Worm (Caenorhabditis elegans) whole organism, L1 larva: ENCODE results near the gene ZC239.13.
A peak's percentile ranks its signal among the peaks of the same experiment; 100 is the strongest.

ENCODE experiments used
- C04F5.9 ChIP-seq: sonication (generic microtip); optimal IDR thresholded peaks from 2 replicates; lab custom pipeline; 2016; ENCODE audit warnings: missing genetic modification characterization, missing compliant biosample characterization
- C34B4.2 ChIP-seq: sonication (generic microtip); optimal IDR thresholded peaks from 2 replicates; lab custom pipeline; 2017; ENCODE audit warnings: mild to moderate bottlenecking, missing genetic modification characterization, missing compliant biosample characterization
- alr-1 ChIP-seq: fragments of 200-800 bp; sonication (Bioruptor generic); optimal IDR thresholded peaks from 2 replicates; lab custom pipeline; 2018; ENCODE audit warnings: borderline replicate concordance, mild to moderate bottlenecking, missing genetic modification characterization, missing compliant biosample characterization
- aly-2 ChIP-seq: fragments of 150-350 bp; optimal IDR thresholded peaks from 2 replicates; lab custom pipeline; 2014; ENCODE audit warnings: missing biosample characterization, missing genetic modification characterization
- ama-1 ChIP-seq: fragments of 150-350 bp; optimal IDR thresholded peaks from 2 replicates; lab custom pipeline; 2014
- blmp-1 ChIP-seq: fragments of 150-350 bp; optimal IDR thresholded peaks from 2 replicates; lab custom pipeline; 2014; ENCODE audit warnings: missing biosample characterization, missing genetic modification characterization
- ceh-63 ChIP-seq: fragments of 200-800 bp; sonication (Bioruptor generic); optimal IDR thresholded peaks from 2 replicates; lab custom pipeline; 2018; ENCODE audit warnings: mild to moderate bottlenecking, missing genetic modification characterization, missing compliant biosample characterization
- ceh-88 ChIP-seq: fragments of 200-800 bp; sonication (Bioruptor generic); IDR thresholded peaks from 2 replicates; pipeline ENCODE4 v1.3.6; 2022; ENCODE audit warnings: missing genetic modification characterization, missing compliant biosample characterization
- ceh-90 ChIP-seq: sonication (generic microtip); optimal IDR thresholded peaks from 2 replicates; lab custom pipeline; 2016; ENCODE audit warnings: missing genetic modification characterization, missing compliant biosample characterization
- ces-1 ChIP-seq: fragments of 150-350 bp; optimal IDR thresholded peaks from 2 replicates; lab custom pipeline; 2014; ENCODE audit warnings: missing biosample characterization, missing genetic modification reagents, missing genetic modification characterization
- dsc-1 ChIP-seq: sonication (generic microtip); optimal IDR thresholded peaks from 2 replicates; lab custom pipeline; 2016; ENCODE audit warnings: mild to moderate bottlenecking, missing genetic modification characterization, missing compliant biosample characterization
- efl-1 ChIP-seq, 4 experiments: fragments of 150-350 bp; optimal IDR thresholded peaks in 3 of 4; peaks in 1 of 4; 1 replicate in 1 of 4; 2 replicates in 3 of 4; lab custom pipeline; 2014; ENCODE audit warnings: missing biosample characterization in 2 of 4, missing genetic modification characterization in 2 of 4, missing genetic modification reagents in 2 of 4
- efl-3 ChIP-seq: fragments of 200-800 bp; sonication (Bioruptor generic); optimal IDR thresholded peaks from 2 replicates; lab custom pipeline; 2018; ENCODE audit warnings: mild to moderate bottlenecking, missing genetic modification characterization, missing compliant biosample characterization
- egl-13 ChIP-seq: sonication (generic microtip); optimal IDR thresholded peaks from 2 replicates; lab custom pipeline; 2016; ENCODE audit warnings: missing genotype, missing genetic modification reagents, missing genetic modification characterization, missing compliant biosample characterization
- elt-2 ChIP-seq: sonication (generic microtip); optimal IDR thresholded peaks from 2 replicates; lab custom pipeline; 2016; ENCODE audit warnings: missing genetic modification characterization, mild to moderate bottlenecking, inconsistent platforms, missing compliant biosample characterization, missing genetic modification reagents
- elt-3 ChIP-seq, 6 experiments: fragments of 150-350 bp in 1 of 6; sonication (generic microtip); optimal IDR thresholded peaks; 2 replicates each; lab custom pipeline; 2017 to 2018; ENCODE audit warnings: missing biosample characterization in 6 of 6, missing genetic modification characterization in 6 of 6, inconsistent platforms in 1 of 6
- ets-5 ChIP-seq: fragments of 200-800 bp; sonication (Bioruptor generic); IDR thresholded peaks from 2 replicates; pipeline ENCODE4 v1.3.6; 2022; ENCODE audit warnings: missing genetic modification characterization, missing compliant biosample characterization
- fkh-8 ChIP-seq: sonication (generic microtip); optimal IDR thresholded peaks from 2 replicates; lab custom pipeline; 2016; ENCODE audit warnings: mild to moderate bottlenecking, missing genetic modification characterization, missing compliant biosample characterization
- hlh-17 ChIP-seq: fragments of 200-800 bp; sonication (Bioruptor generic); optimal IDR thresholded peaks from 2 replicates; lab custom pipeline; 2018; ENCODE audit warnings: missing genetic modification characterization, mild to moderate bottlenecking, missing compliant biosample characterization, moderate library complexity, borderline replicate concordance
- hlh-4 ChIP-seq: sonication (generic microtip); optimal IDR thresholded peaks from 2 replicates; lab custom pipeline; 2016; ENCODE audit warnings: mild to moderate bottlenecking, missing genetic modification characterization, missing compliant biosample characterization
- hpl-2 ChIP-seq: fragments of 150-350 bp; optimal IDR thresholded peaks from 2 replicates; lab custom pipeline; 2014; ENCODE audit warnings: missing biosample characterization, missing genetic modification reagents, missing genetic modification characterization
- isw-1 ChIP-seq: fragments of 200-800 bp; sonication (Bioruptor generic); IDR thresholded peaks from 2 replicates; pipeline ENCODE4 v1.3.6; 2022; ENCODE audit warnings: missing genetic modification characterization, missing compliant biosample characterization
- jun-1 ChIP-seq: fragments of 150-350 bp; optimal IDR thresholded peaks from 2 replicates; lab custom pipeline; 2014; ENCODE audit warnings: missing biosample characterization, missing genetic modification reagents, missing genetic modification characterization
- lin-13 ChIP-seq: fragments of 150-350 bp; optimal IDR thresholded peaks from 2 replicates; lab custom pipeline; 2014; ENCODE audit warnings: missing biosample characterization, missing genetic modification reagents, missing genetic modification characterization
- lin-39 ChIP-seq: fragments of 150-350 bp; optimal IDR thresholded peaks from 2 replicates; lab custom pipeline; 2014; ENCODE audit warnings: missing biosample characterization, missing genetic modification reagents, missing genetic modification characterization
- lir-3 ChIP-seq: sonication (generic microtip); optimal IDR thresholded peaks from 2 replicates; lab custom pipeline; 2016; ENCODE audit warnings: mild to moderate bottlenecking, missing genetic modification characterization, moderate library complexity, missing compliant biosample characterization; ENCODE audit not compliant: poor library complexity
- mab-9 ChIP-seq: fragments of 200-800 bp; sonication (Bioruptor generic); IDR thresholded peaks from 2 replicates; pipeline ENCODE4 v1.3.6; 2022; ENCODE audit warnings: missing genetic modification reagents, missing genetic modification characterization, missing compliant biosample characterization
- mdl-1 ChIP-seq, 2 experiments: fragments of 150-350 bp; optimal IDR thresholded peaks; 2 replicates each; lab custom pipeline; 2014 to 2017; ENCODE audit warnings: missing biosample characterization in 2 of 2, missing genetic modification characterization in 2 of 2, inconsistent platforms in 1 of 2
- mep-1 ChIP-seq: fragments of 150-350 bp; optimal IDR thresholded peaks from 2 replicates; lab custom pipeline; 2014; ENCODE audit warnings: missing biosample characterization, missing genetic modification characterization
- nhr-11 ChIP-seq: fragments of 150-350 bp; optimal IDR thresholded peaks from 2 replicates; lab custom pipeline; 2014; ENCODE audit warnings: missing biosample characterization, missing genetic modification characterization
- nhr-12 ChIP-seq: sonication (generic microtip); optimal IDR thresholded peaks from 2 replicates; lab custom pipeline; 2017; ENCODE audit warnings: missing biosample characterization, missing genetic modification characterization
- nhr-237 ChIP-seq: fragments of 150-350 bp; optimal IDR thresholded peaks from 2 replicates; lab custom pipeline; 2014; ENCODE audit warnings: missing biosample characterization, missing genetic modification characterization
- nhr-28 ChIP-seq: fragments of 150-350 bp; optimal IDR thresholded peaks from 2 replicates; lab custom pipeline; 2014; ENCODE audit warnings: missing biosample characterization, missing genetic modification characterization
- nhr-71 ChIP-seq: sonication (generic microtip); optimal IDR thresholded peaks from 2 replicates; lab custom pipeline; 2016; ENCODE audit warnings: mild to moderate bottlenecking, missing genetic modification characterization, moderate library complexity, missing compliant biosample characterization
- nhr-84 ChIP-seq: sonication (generic microtip); optimal IDR thresholded peaks from 2 replicates; lab custom pipeline; 2017; ENCODE audit warnings: missing biosample characterization, missing genetic modification characterization
- nhr-85 ChIP-seq: sonication (generic microtip); peaks from one replicate; lab custom pipeline; 2016; ENCODE audit warnings: missing genetic modification characterization, inconsistent platforms, missing compliant biosample characterization
- pag-3 ChIP-seq: sonication (generic microtip); optimal IDR thresholded peaks from 2 replicates; lab custom pipeline; 2017; ENCODE audit warnings: missing genetic modification characterization, mild to moderate bottlenecking, missing compliant biosample characterization, antibody characterized with exemption, borderline replicate concordance; ENCODE audit not compliant: insufficient read depth
- pax-3 ChIP-seq: fragments of 200-800 bp; sonication (Bioruptor generic); optimal IDR thresholded peaks from 2 replicates; lab custom pipeline; 2018; ENCODE audit warnings: mild to moderate bottlenecking, missing genetic modification characterization, moderate library complexity, missing compliant biosample characterization
- pqm-1 ChIP-seq: sonication (generic microtip); optimal IDR thresholded peaks from 3 replicates; lab custom pipeline; 2017; ENCODE audit warnings: missing biosample characterization, missing genetic modification characterization
- skn-1 ChIP-seq: fragments of 150-350 bp; optimal IDR thresholded peaks from 2 replicates; lab custom pipeline; 2014; ENCODE audit warnings: missing biosample characterization, missing genetic modification characterization
- sox-4 ChIP-seq: sonication (generic microtip); optimal IDR thresholded peaks from 2 replicates; lab custom pipeline; 2016; ENCODE audit warnings: missing genetic modification characterization, missing compliant biosample characterization
- sptf-1 ChIP-seq: fragments of 150-350 bp; optimal IDR thresholded peaks from 2 replicates; lab custom pipeline; 2014; ENCODE audit warnings: missing biosample characterization, missing genetic modification characterization
- tlp-1 ChIP-seq: fragments of 150-350 bp; optimal IDR thresholded peaks from 2 replicates; lab custom pipeline; 2014; ENCODE audit warnings: missing biosample characterization, missing genetic modification characterization
- zag-1 ChIP-seq: fragments of 150-350 bp; optimal IDR thresholded peaks from 2 replicates; lab custom pipeline; 2014; ENCODE audit warnings: missing biosample characterization, missing genetic modification characterization
- ztf-4 ChIP-seq: fragments of 150-350 bp; optimal IDR thresholded peaks from 2 replicates; lab custom pipeline; 2014; ENCODE audit warnings: missing biosample characterization, missing genetic modification characterization

Gene ZC239.13

ce11 chrII:3251782-3252181, 29.1 kb upstream of the ZC239.13 start:
- TF ChIP-seq fkh-8 (tag; lab: Kevin White, UChicago), result no peak
- TF ChIP-seq nhr-85 (tag; lab: Kevin White, UChicago), result no peak

DNA sequence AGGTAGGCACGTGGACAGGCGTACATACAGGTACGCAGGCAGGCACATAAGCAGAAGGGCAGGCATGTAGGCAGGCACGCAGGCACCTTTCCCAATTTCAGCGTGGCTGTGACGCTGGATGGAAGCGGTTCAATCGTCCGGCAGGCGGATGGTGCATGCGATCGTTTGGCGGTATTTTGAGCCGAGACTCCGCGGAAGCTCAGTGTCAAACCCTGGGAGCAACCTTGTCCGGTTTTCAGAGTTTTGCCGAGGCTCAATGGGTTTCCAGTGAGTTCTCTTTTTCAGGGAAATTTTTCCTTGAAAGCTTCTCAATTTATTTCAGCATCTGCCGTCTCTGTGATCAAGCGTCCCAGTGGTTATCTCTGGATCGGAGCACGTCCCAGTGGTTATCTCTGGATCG, 27.6 kb upstream of the ZC239.13 start:
- TF ChIP-seq dsc-1 (no peak), lin-39 (tag; lab: Kevin White, UChicago) (no peak), sptf-1 (tag; lab: Kevin White, UChicago) (no peak), C04F5.9 (no peak), isw-1 (GFP tag; lab: Robert Waterston, UW) (no peak), hlh-4 (tag; lab: Kevin White, UChicago) (no peak), ceh-88 (GFP tag; lab: Robert Waterston, UW) (no peak), ama-1 (lab: Kevin White, UChicago) (no peak), pax-3 (tag; lab: Kevin White, UChicago) (no peak), nhr-71 (tag; lab: Kevin White, UChicago) (no peak), mdl-1 (tag; optimal IDR thresholded peaks at IDR 0.05; lab: Kevin White, UChicago) (no peak), nhr-85 (tag; lab: Kevin White, UChicago) (no peak), ztf-4 (tag; lab: Kevin White, UChicago) (no peak), lin-13 (GFP tag; lab: Kevin White, UChicago) (no peak), hpl-2 (GFP tag; lab: Kevin White, UChicago) (no peak), ceh-63 (no peak), mab-9 (GFP tag; lab: Robert Waterston, UW) (no peak), pqm-1 (tag; lab: Kevin White, UChicago) (no peak), nhr-11 (tag; lab: Kevin White, UChicago) (no peak), aly-2 (tag; lab: Kevin White, UChicago) (no peak)

- TF ChIP-seq pqm-1 (tag; lab: Kevin White, UChicago) (no peak), elt-2 (tag; lab: Kevin White, UChicago) (no peak), skn-1 (tag; lab: Kevin White, UChicago) (no peak), ceh-90 (tag; lab: Kevin White, UChicago) (no peak), sox-4 (tag; lab: Kevin White, UChicago) (no peak)
Observed at ce11 chrII:3249406-3249805, 26.8 kb upstream of the ZC239.13 start, which contains the start of gene clec-124. Gene clec-124 (plus strand): TSS chrII:3249706.

DNA sequence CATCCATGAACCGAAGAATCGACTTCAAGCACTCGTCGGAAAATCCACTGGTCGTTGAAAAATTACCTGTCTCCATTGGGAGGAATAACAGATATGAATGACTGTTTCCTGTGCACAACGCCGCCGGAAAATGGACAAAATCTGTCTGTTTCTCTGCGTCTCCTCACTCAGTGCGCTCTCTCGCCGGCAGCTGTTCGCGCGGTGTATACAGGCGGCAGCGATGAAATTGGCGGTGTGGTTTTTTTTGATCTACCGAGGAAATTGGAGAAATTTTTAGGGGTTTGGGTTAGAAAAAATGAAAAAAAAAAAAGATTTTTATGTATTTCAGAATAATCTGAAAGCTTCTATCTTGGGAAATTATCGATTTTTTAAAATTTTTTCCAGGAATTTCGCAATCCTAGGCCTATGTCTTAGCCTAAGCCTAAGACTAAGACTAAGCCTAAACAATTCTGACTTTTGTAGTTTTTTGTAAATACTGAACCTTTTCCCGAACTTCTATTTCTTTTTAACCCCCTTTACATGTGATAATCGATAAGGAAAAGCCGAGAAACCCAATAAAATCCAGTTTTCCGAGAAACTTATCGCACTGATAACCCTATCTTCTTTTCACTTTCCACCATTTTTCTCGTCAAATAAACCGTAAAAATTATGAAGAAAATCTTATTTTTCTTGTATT, 25.5 kb upstream of the ZC239.13 start, which contains the start of the genes fbxc-50 and C17F4.2:
fbxc-50 (minus strand) TSS at position 81 of the 676 bp plus-strand sequence.
C17F4.2 (plus strand) TSS at position 626 of the 676 bp plus-strand sequence.
- TF ChIP-seq efl-1 (optimal IDR thresholded peaks at IDR 0.05; lab: Kevin White, UChicago) (no peak), efl-1 (GFP tag; optimal IDR thresholded peaks at IDR 0.05 in 1 of 2; lab: Kevin White, UChicago) (peak in 1 of 2 experiments; percentile 56), nhr-85 (tag; lab: Kevin White, UChicago) (no peak), tlp-1 (tag; lab: Kevin White, UChicago) (no peak), blmp-1 (tag; lab: Kevin White, UChicago) (peak; percentile 80)

ce11 chrII:3247556-3247955, 24.9 kb upstream of the ZC239.13 start:
- TF ChIP-seq elt-3 (tag; optimal IDR thresholded peaks at IDR 0.05; lab: Kevin White, UChicago), result no peak
- TF ChIP-seq nhr-28 (tag; lab: Kevin White, UChicago), result no peak
- TF ChIP-seq fkh-8 (tag; lab: Kevin White, UChicago), result no peak
- TF ChIP-seq ets-5, result no peak
- TF ChIP-seq efl-3 (GFP tag; lab: Kevin White, UChicago), result no peak
- TF ChIP-seq alr-1 (tag; lab: Kevin White, UChicago), result no peak
- TF ChIP-seq zag-1 (tag; lab: Kevin White, UChicago), result no peak
- TF ChIP-seq nhr-12, result no peak
- no peak for TF ChIP-seq lir-3 (tag; lab: Kevin White, UChicago)
- TF ChIP-seq nhr-237 (tag; lab: Kevin White, UChicago), result no peak
- TF ChIP-seq mab-9 (GFP tag; lab: Robert Waterston, UW), result no peak
- no peak for TF ChIP-seq nhr-84 (tag; lab: Kevin White, UChicago)
- no peak for TF ChIP-seq hlh-17 (GFP tag; lab: Kevin White, UChicago)
- TF ChIP-seq mep-1 (tag; lab: Kevin White, UChicago), result no peak
- no peak for TF ChIP-seq jun-1 (tag; lab: Kevin White, UChicago)
- TF ChIP-seq C34B4.2 (tag; lab: Kevin White, UChicago), result no peak
- TF ChIP-seq ces-1, result no peak
- TF ChIP-seq pag-3 (tag; lab: Kevin White, UChicago), result no peak
- no peak for TF ChIP-seq egl-13
